Fruit fly (Drosophila melanogaster) whole organism, wandering third instar larva: Measurements from ENCODE around the gene CG18262.

ENCODE experiments used
- Abd-B ChIP-seq: fragments of >200 bp; optimal IDR thresholded peaks from 2 replicates; lab custom pipeline; 2017; ENCODE audit warnings: missing biosample characterization, missing genetic modification characterization
- CG32264 ChIP-seq: fragments of 200-800 bp; sonication (Bioruptor generic); optimal IDR thresholded peaks from 2 replicates; lab custom pipeline; 2016; ENCODE audit warnings: missing biosample characterization, missing genetic modification characterization
- CrebA ChIP-seq: fragments of 200-800 bp; sonication (Bioruptor generic); optimal IDR thresholded peaks from 2 replicates; lab custom pipeline; 2016; ENCODE audit warnings: missing biosample characterization, mild to moderate bottlenecking, missing genetic modification characterization, borderline replicate concordance
- Dfd ChIP-seq: fragments of >200 bp; optimal IDR thresholded peaks from 2 replicates; lab custom pipeline; 2017; ENCODE audit warnings: missing biosample characterization, missing genetic modification characterization
- Dif ChIP-seq: fragments of 200-275, 200-300 bp; sonication (Bioruptor generic); optimal IDR thresholded peaks from 2 replicates; lab custom pipeline; 2018; ENCODE audit warnings: missing biosample characterization, missing genetic modification characterization; ENCODE audit not compliant: partially characterized antibody
- GATAd ChIP-seq: sonication (Bioruptor generic); optimal IDR thresholded peaks from 2 replicates; lab custom pipeline; 2016; ENCODE audit warnings: missing biosample characterization, missing genetic modification characterization
- HLH106 ChIP-seq: fragments of 200-800 bp; optimal IDR thresholded peaks from 3 replicates; lab custom pipeline; 2019; ENCODE audit warnings: missing biosample characterization, mild to moderate bottlenecking, missing genetic modification characterization, moderate library complexity
- Hnf4 ChIP-seq: fragments of 200-800 bp; sonication (Bioruptor generic); optimal IDR thresholded peaks from 2 replicates; lab custom pipeline; 2016; ENCODE audit warnings: missing biosample characterization, mild to moderate bottlenecking, missing genetic modification characterization
- Jra ChIP-seq: sonication (Bioruptor generic); optimal IDR thresholded peaks from 2 replicates; lab custom pipeline; 2016; ENCODE audit warnings: missing biosample characterization, missing genetic modification characterization
- Mio ChIP-seq: sonication (Bioruptor generic); optimal IDR thresholded peaks from 2 replicates; lab custom pipeline; 2016; ENCODE audit warnings: missing biosample characterization, missing genetic modification characterization
- N ChIP-seq: fragments of >200 bp; optimal IDR thresholded peaks from 2 replicates; lab custom pipeline; 2018; ENCODE audit warnings: missing biosample characterization, missing external identifiers, missing genetic modification characterization
- OdsH ChIP-seq: fragments of 200-800 bp; sonication (Bioruptor generic); optimal IDR thresholded peaks from 2 replicates; lab custom pipeline; 2016; ENCODE audit warnings: missing biosample characterization, mild to moderate bottlenecking, missing genetic modification characterization
- Rel ChIP-seq, 2 experiments: fragments of 200-800 bp; sonication (Bioruptor generic) in 1 of 2; optimal IDR thresholded peaks; 2 replicates in 1 of 2; 3 replicates in 1 of 2; lab custom pipeline; 2016 to 2019; ENCODE audit warnings: mild to moderate bottlenecking in 2 of 2, missing biosample characterization in 2 of 2, missing genetic modification characterization in 2 of 2, moderate library complexity in 1 of 2
- Sp1 ChIP-seq: fragments of 200-800 bp; sonication (Bioruptor generic); optimal IDR thresholded peaks from 3 replicates; lab custom pipeline; 2019; ENCODE audit warnings: missing biosample characterization, mild to moderate bottlenecking, missing genetic modification characterization, moderate library complexity
- Vsx2 ChIP-seq: fragments of 200-300, 225-300 bp; sonication (Bioruptor generic); optimal IDR thresholded peaks from 2 replicates; lab custom pipeline; 2018; ENCODE audit warnings: missing biosample characterization, missing genetic modification characterization; ENCODE audit not compliant: partially characterized antibody
- br ChIP-seq: fragments of 200-800 bp; sonication (Bioruptor generic); optimal IDR thresholded peaks from 2 replicates; lab custom pipeline; 2016; ENCODE audit warnings: missing biosample characterization, missing genetic modification characterization
- brk ChIP-seq: fragments of 200-800 bp; sonication (Bioruptor generic); optimal IDR thresholded peaks from 2 replicates; lab custom pipeline; 2016; ENCODE audit warnings: missing biosample characterization, mild to moderate bottlenecking, missing genetic modification characterization
- dl ChIP-seq, 2 experiments: fragments of 175-275, 200-275 bp in 1 of 2; fragments of 200-275 bp in 1 of 2; sonication (Bioruptor generic); optimal IDR thresholded peaks; lab custom pipeline; 2018; ENCODE audit warnings: mild to moderate bottlenecking in 2 of 2, missing biosample characterization in 2 of 2, missing genetic modification characterization in 2 of 2, moderate library complexity in 2 of 2; ENCODE audit not compliant: partially characterized antibody in 2 of 2, insufficient read depth in 1 of 2
- dmrt93B ChIP-seq: fragments of 200-800 bp; sonication (Bioruptor generic); optimal IDR thresholded peaks from 2 replicates; lab custom pipeline; 2018; ENCODE audit warnings: missing biosample characterization, mild to moderate bottlenecking, missing genetic modification characterization
- dsf ChIP-seq: sonication (Bioruptor generic); optimal IDR thresholded peaks from 2 replicates; lab custom pipeline; 2016; ENCODE audit warnings: missing biosample characterization, missing genetic modification characterization, borderline replicate concordance
- ey ChIP-seq: fragments of 200-800 bp; sonication (Bioruptor generic); optimal IDR thresholded peaks from 2 replicates; lab custom pipeline; 2016; ENCODE audit warnings: missing biosample characterization, missing genetic modification characterization
- foxo ChIP-seq, 2 experiments: fragments of 200-800 bp; sonication (Bioruptor generic); optimal IDR thresholded peaks; 2 replicates in 1 of 2; 3 replicates in 1 of 2; lab custom pipeline; 2016 to 2017; ENCODE audit warnings: missing biosample characterization in 2 of 2, missing genetic modification characterization in 2 of 2
- fru ChIP-seq: fragments of 200-800 bp; sonication (Bioruptor generic); optimal IDR thresholded peaks from 3 replicates; lab custom pipeline; 2016; ENCODE audit warnings: missing biosample characterization, mild to moderate bottlenecking, missing genetic modification characterization
- h ChIP-seq: fragments of 200-800 bp; sonication (Bioruptor generic); optimal IDR thresholded peaks from 3 replicates; lab custom pipeline; 2016; ENCODE audit warnings: missing biosample characterization, mild to moderate bottlenecking, missing genetic modification characterization
- jim ChIP-seq: fragments of 175-275, 200-325 bp; sonication (Bioruptor generic); optimal IDR thresholded peaks from 2 replicates; lab custom pipeline; 2016; ENCODE audit warnings: missing biosample characterization, mild to moderate bottlenecking, missing genetic modification characterization
- lola ChIP-seq: fragments of >200 bp; optimal IDR thresholded peaks from 2 replicates; lab custom pipeline; 2017; ENCODE audit warnings: missing biosample characterization, missing genetic modification characterization
- psq ChIP-seq: fragments of 200-800 bp; sonication (Bioruptor generic); optimal IDR thresholded peaks from 3 replicates; lab custom pipeline; 2017; ENCODE audit warnings: missing biosample characterization, mild to moderate bottlenecking, missing genetic modification characterization, moderate library complexity
- rgr ChIP-seq: fragments of 200-800 bp; sonication (Bioruptor generic); optimal IDR thresholded peaks from 3 replicates; lab custom pipeline; 2016; ENCODE audit warnings: missing biosample characterization, mild to moderate bottlenecking, missing genetic modification characterization
- sv ChIP-seq: fragments of 200-800 bp; sonication (Bioruptor generic); optimal IDR thresholded peaks from 3 replicates; lab custom pipeline; 2016; ENCODE audit warnings: missing biosample characterization, missing genetic modification characterization
- tai ChIP-seq: sonication (Bioruptor generic); optimal IDR thresholded peaks from 2 replicates; lab custom pipeline; 2016; ENCODE audit warnings: missing biosample characterization, missing genetic modification characterization
- woc ChIP-seq: sonication (Bioruptor generic); optimal IDR thresholded peaks from 2 replicates; lab custom pipeline; 2016; ENCODE audit warnings: missing biosample characterization, mild to moderate bottlenecking, missing genetic modification characterization

CG18262 gene

dm6 chrX:8194559-8194958 lies 41.8 kb downstream of the CG18262 start:
- no peak for TF ChIP-seq dl (GFP tag; optimal IDR thresholded peaks at IDR 0.05; lab: Kevin White, UChicago; ENCODE audit: insufficient read depth in 1 of 2, partially characterized antibody in 2 of 2)

dm6 chrX:8195449-8196156 lies 42.9 kb downstream of the CG18262 start:
- TF ChIP-seq GATAd (GFP tag; lab: Kevin White, UChicago) = peak; percentile 72
- no peak for TF ChIP-seq foxo (GFP tag; optimal IDR thresholded peaks at IDR 0.05; lab: Kevin White, UChicago)
- TF ChIP-seq brk (GFP tag; lab: Kevin White, UChicago) = no peak

dm6 chrX:8196157-8196526 lies 43.4 kb downstream of the CG18262 start:
- TF ChIP-seq Sp1 (GFP tag; lab: Kevin White, UChicago) (peak; percentile 37), HLH106 (tag; lab: Kevin White, UChicago) (peak; percentile 31), dmrt93B (GFP tag; lab: Kevin White, UChicago) (peak; percentile 10), Abd-B (GFP tag; lab: Kevin White, UChicago) (no peak), tai (GFP tag; lab: Kevin White, UChicago) (no peak), Dif (GFP tag; lab: Kevin White, UChicago) (no peak), Jra (no peak), GATAd (GFP tag; lab: Kevin White, UChicago) (peak; percentile 15), OdsH (peak; percentile 9), ey (no peak), dsf (no peak), jim (GFP tag; lab: Kevin White, UChicago) (no peak), psq (peak; percentile 7), Mio (GFP tag; lab: Kevin White, UChicago) (no peak), foxo (GFP tag; optimal IDR thresholded peaks at IDR 0.05; lab: Kevin White, UChicago) (peak in 1 of 2 experiments; percentile 19), lola (no peak)

dm6 chrX:8196598-8197228 lies 44.0 kb downstream of the CG18262 start:
- TF ChIP-seq rgr (GFP tag; lab: Kevin White, UChicago) = peak; percentile 76
- no peak for TF ChIP-seq sv (GFP tag; lab: Kevin White, UChicago)
- peak; percentile 77 for TF ChIP-seq h
- TF ChIP-seq Abd-B (GFP tag; lab: Kevin White, UChicago) = no peak
- TF ChIP-seq Hnf4 (GFP tag; lab: Kevin White, UChicago) = peak; percentile 55
- TF ChIP-seq CG32264 (GFP tag; lab: Kevin White, UChicago) = peak; percentile 14
- TF ChIP-seq OdsH = peak; percentile 66
- peak; percentile 13 for TF ChIP-seq psq
- peak; percentile 0 for TF ChIP-seq Rel (GFP tag; optimal IDR thresholded peaks at IDR 0.05; lab: Kevin White, UChicago)
- TF ChIP-seq Rel (tag; optimal IDR thresholded peaks at IDR 0.05; lab: Kevin White, UChicago) = peak; percentile 45
- peak; percentile 69 for TF ChIP-seq br (GFP tag; lab: Kevin White, UChicago)
- peak in 1 of 2 experiments; percentile 86 for TF ChIP-seq foxo (GFP tag; optimal IDR thresholded peaks at IDR 0.05; lab: Kevin White, UChicago)
- no peak for TF ChIP-seq N
- peak; percentile 64 for TF ChIP-seq HLH106 (tag; lab: Kevin White, UChicago)
- TF ChIP-seq Sp1 (GFP tag; lab: Kevin White, UChicago) = peak; percentile 57
- TF ChIP-seq dsf = no peak
- peak; percentile 63 for TF ChIP-seq woc (GFP tag; lab: Kevin White, UChicago)
- TF ChIP-seq fru (GFP tag; lab: Kevin White, UChicago) = peak; percentile 85
- TF ChIP-seq ey = peak; percentile 82
- TF ChIP-seq CrebA = no peak
- TF ChIP-seq Vsx2 (GFP tag; lab: Kevin White, UChicago) = no peak
- TF ChIP-seq Dfd = no peak
- peak; percentile 27 for TF ChIP-seq dmrt93B (GFP tag; lab: Kevin White, UChicago)
